Fruit fly (Drosophila melanogaster) whole organism, wandering third instar larva: ENCODE measurements around the gene Acsx3.
A peak's percentile ranks its signal among the peaks of the same experiment; 100 is the strongest.

Experiments used
- CG32264 ChIP-seq: fragments of 200-800 bp; sonication (Bioruptor generic); optimal IDR thresholded peaks from 2 replicates; lab custom pipeline; 2016; ENCODE audit warnings: missing biosample characterization, missing genetic modification characterization
- Dif ChIP-seq: fragments of 200-275, 200-300 bp; sonication (Bioruptor generic); optimal IDR thresholded peaks from 2 replicates; lab custom pipeline; 2018; ENCODE audit warnings: missing biosample characterization, missing genetic modification characterization; ENCODE audit not compliant: partially characterized antibody
- GATAd ChIP-seq: sonication (Bioruptor generic); optimal IDR thresholded peaks from 2 replicates; lab custom pipeline; 2016; ENCODE audit warnings: missing biosample characterization, missing genetic modification characterization
- Hnf4 ChIP-seq: fragments of 200-800 bp; sonication (Bioruptor generic); optimal IDR thresholded peaks from 2 replicates; lab custom pipeline; 2016; ENCODE audit warnings: missing biosample characterization, mild to moderate bottlenecking, missing genetic modification characterization
- OdsH ChIP-seq: fragments of 200-800 bp; sonication (Bioruptor generic); optimal IDR thresholded peaks from 2 replicates; lab custom pipeline; 2016; ENCODE audit warnings: missing biosample characterization, mild to moderate bottlenecking, missing genetic modification characterization
- brk ChIP-seq: fragments of 200-800 bp; sonication (Bioruptor generic); optimal IDR thresholded peaks from 2 replicates; lab custom pipeline; 2016; ENCODE audit warnings: missing biosample characterization, mild to moderate bottlenecking, missing genetic modification characterization
- dl ChIP-seq, 2 experiments: fragments of 175-275, 200-275 bp in 1 of 2; fragments of 200-275 bp in 1 of 2; sonication (Bioruptor generic); optimal IDR thresholded peaks; lab custom pipeline; 2018; ENCODE audit warnings: mild to moderate bottlenecking in 2 of 2, missing biosample characterization in 2 of 2, missing genetic modification characterization in 2 of 2, moderate library complexity in 2 of 2; ENCODE audit not compliant: partially characterized antibody in 2 of 2, insufficient read depth in 1 of 2
- dsf ChIP-seq: sonication (Bioruptor generic); optimal IDR thresholded peaks from 2 replicates; lab custom pipeline; 2016; ENCODE audit warnings: missing biosample characterization, missing genetic modification characterization, borderline replicate concordance
- foxo ChIP-seq, 2 experiments: fragments of 200-800 bp; sonication (Bioruptor generic); optimal IDR thresholded peaks; 2 replicates in 1 of 2; 3 replicates in 1 of 2; lab custom pipeline; 2016 to 2017; ENCODE audit warnings: missing biosample characterization in 2 of 2, missing genetic modification characterization in 2 of 2
- h ChIP-seq: fragments of 200-800 bp; sonication (Bioruptor generic); optimal IDR thresholded peaks from 3 replicates; lab custom pipeline; 2016; ENCODE audit warnings: missing biosample characterization, mild to moderate bottlenecking, missing genetic modification characterization
- lola ChIP-seq: fragments of >200 bp; optimal IDR thresholded peaks from 2 replicates; lab custom pipeline; 2017; ENCODE audit warnings: missing biosample characterization, missing genetic modification characterization
- psq ChIP-seq: fragments of 200-800 bp; sonication (Bioruptor generic); optimal IDR thresholded peaks from 3 replicates; lab custom pipeline; 2017; ENCODE audit warnings: missing biosample characterization, mild to moderate bottlenecking, missing genetic modification characterization, moderate library complexity
- sage ChIP-seq: fragments of 200-800 bp; sonication (Bioruptor generic); optimal IDR thresholded peaks from 2 replicates; lab custom pipeline; 2016; ENCODE audit warnings: missing biosample characterization, mild to moderate bottlenecking, missing genetic modification characterization
- sv ChIP-seq: fragments of 200-800 bp; sonication (Bioruptor generic); optimal IDR thresholded peaks from 3 replicates; lab custom pipeline; 2016; ENCODE audit warnings: missing biosample characterization, missing genetic modification characterization
- tai ChIP-seq: sonication (Bioruptor generic); optimal IDR thresholded peaks from 2 replicates; lab custom pipeline; 2016; ENCODE audit warnings: missing biosample characterization, missing genetic modification characterization
- usp ChIP-seq: fragments of >200 bp; optimal IDR thresholded peaks from 2 replicates; lab custom pipeline; 2017; ENCODE audit warnings: missing biosample characterization, missing genetic modification characterization

The Acsx3 gene

DNA sequence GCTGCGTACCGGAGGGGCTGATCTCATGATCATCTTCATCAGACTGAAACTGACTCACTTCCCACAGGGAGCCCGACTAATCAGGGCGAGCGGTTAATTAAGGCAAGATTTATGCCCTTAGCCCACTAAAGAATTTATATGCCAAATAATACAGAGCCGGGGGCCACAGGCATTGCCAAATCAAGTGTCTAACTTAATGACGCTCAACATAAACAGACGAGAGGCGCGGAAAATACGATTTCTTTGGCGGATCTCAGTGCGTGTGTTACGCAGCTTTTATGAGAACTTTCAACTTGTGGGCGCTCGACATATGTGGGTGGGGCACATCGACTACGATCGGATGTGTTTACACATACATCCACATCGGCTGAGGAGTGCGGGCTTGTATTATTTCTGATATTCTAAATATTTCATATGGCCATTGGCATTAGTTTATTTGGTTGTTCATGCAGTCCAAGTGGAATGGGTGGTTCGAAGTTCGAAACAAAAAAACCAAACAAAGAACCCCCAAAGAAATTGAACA is 45.8 kb downstream of the Acsx3 start:
- TF ChIP-seq dsf (no peak), usp (GFP tag; lab: Kevin White, UChicago) (no peak), Dif (no peak), GATAd (no peak), foxo (GFP tag; optimal IDR thresholded peaks at IDR 0.05; lab: Kevin White, UChicago) (no peak), lola (GFP tag; lab: Kevin White, UChicago) (no peak), sage (GFP tag; lab: Kevin White, UChicago) (no peak), dl (GFP tag; optimal IDR thresholded peaks at IDR 0.05; lab: Kevin White, UChicago; ENCODE audit: insufficient read depth in 1 of 2, partially characterized antibody in 2 of 2) (no peak), psq (GFP tag; lab: Kevin White, UChicago) (no peak), OdsH (GFP tag; lab: Kevin White, UChicago) (no peak), h (GFP tag; lab: Kevin White, UChicago) (no peak), brk (no peak), CG32264 (no peak), tai (no peak)

DNA sequence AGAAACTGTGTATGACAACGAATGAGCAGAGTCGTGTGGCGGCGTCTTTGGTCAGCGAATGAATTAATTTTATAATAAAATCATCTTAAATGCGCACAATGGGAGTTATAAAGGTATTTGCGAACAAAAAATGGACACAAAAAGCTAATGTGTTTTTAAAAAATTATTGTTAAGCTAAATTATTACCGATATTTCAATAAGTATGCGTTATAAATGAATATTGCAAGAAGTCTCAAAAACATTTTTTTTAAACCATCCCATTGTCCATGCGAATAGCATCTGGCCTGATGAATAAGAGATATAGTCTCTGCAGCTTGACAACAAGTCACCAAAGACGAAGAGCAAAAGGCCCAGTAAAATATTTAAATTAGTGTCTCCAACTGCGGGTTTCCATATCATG is 49.9 kb downstream of the Acsx3 start:
- no peak for TF ChIP-seq foxo (GFP tag; optimal IDR thresholded peaks at IDR 0.05; lab: Kevin White, UChicago)
- no peak for TF ChIP-seq Hnf4 (GFP tag; lab: Kevin White, UChicago)
- peak; percentile 5 for TF ChIP-seq sv (GFP tag; lab: Kevin White, UChicago)
